Worm (Caenorhabditis elegans) whole organism, L1 larva: ENCODE measurements around the gene F37C4.5.

Source experiments
- C16A3.4 ChIP-seq: fragments of 150-350 bp; optimal IDR thresholded peaks from 2 replicates; lab custom pipeline; 2014; ENCODE audit warnings: missing biosample characterization, missing genetic modification characterization
- C34B4.2 ChIP-seq: sonication (generic microtip); optimal IDR thresholded peaks from 2 replicates; lab custom pipeline; 2017; ENCODE audit warnings: mild to moderate bottlenecking, missing genetic modification characterization, missing compliant biosample characterization
- Y116A8C.19 ChIP-seq: sonication (generic microtip); optimal IDR thresholded peaks from 2 replicates; lab custom pipeline; 2016; ENCODE audit warnings: missing compliant biosample characterization, missing genetic modification characterization, borderline replicate concordance
- aha-1 ChIP-seq: fragments of 150-350 bp; optimal IDR thresholded peaks from 2 replicates; lab custom pipeline; 2014; ENCODE audit warnings: missing biosample characterization, missing genetic modification characterization
- alr-1 ChIP-seq: fragments of 200-800 bp; sonication (Bioruptor generic); optimal IDR thresholded peaks from 2 replicates; lab custom pipeline; 2018; ENCODE audit warnings: borderline replicate concordance, mild to moderate bottlenecking, missing genetic modification characterization, missing compliant biosample characterization
- aly-2 ChIP-seq: fragments of 150-350 bp; optimal IDR thresholded peaks from 2 replicates; lab custom pipeline; 2014; ENCODE audit warnings: missing biosample characterization, missing genetic modification characterization
- ama-1 ChIP-seq: fragments of 150-350 bp; optimal IDR thresholded peaks from 2 replicates; lab custom pipeline; 2014
- ceh-90 ChIP-seq: sonication (generic microtip); optimal IDR thresholded peaks from 2 replicates; lab custom pipeline; 2016; ENCODE audit warnings: missing genetic modification characterization, missing compliant biosample characterization
- ces-1 ChIP-seq: fragments of 150-350 bp; optimal IDR thresholded peaks from 2 replicates; lab custom pipeline; 2014; ENCODE audit warnings: missing biosample characterization, missing genetic modification reagents, missing genetic modification characterization
- dsc-1 ChIP-seq: sonication (generic microtip); optimal IDR thresholded peaks from 2 replicates; lab custom pipeline; 2016; ENCODE audit warnings: mild to moderate bottlenecking, missing genetic modification characterization, missing compliant biosample characterization
- efl-1 ChIP-seq, 4 experiments: fragments of 150-350 bp; optimal IDR thresholded peaks in 3 of 4; peaks in 1 of 4; 1 replicate in 1 of 4; 2 replicates in 3 of 4; lab custom pipeline; 2014; ENCODE audit warnings: missing biosample characterization in 2 of 4, missing genetic modification characterization in 2 of 4, missing genetic modification reagents in 2 of 4
- efl-3 ChIP-seq: fragments of 200-800 bp; sonication (Bioruptor generic); optimal IDR thresholded peaks from 2 replicates; lab custom pipeline; 2018; ENCODE audit warnings: mild to moderate bottlenecking, missing genetic modification characterization, missing compliant biosample characterization
- elt-2 ChIP-seq: sonication (generic microtip); optimal IDR thresholded peaks from 2 replicates; lab custom pipeline; 2016; ENCODE audit warnings: missing genetic modification characterization, mild to moderate bottlenecking, inconsistent platforms, missing compliant biosample characterization, missing genetic modification reagents
- fkh-4 ChIP-seq: sonication (generic microtip); optimal IDR thresholded peaks from 2 replicates; lab custom pipeline; 2016; ENCODE audit warnings: missing compliant biosample characterization, missing genetic modification characterization, borderline replicate concordance
- hpl-2 ChIP-seq: fragments of 150-350 bp; optimal IDR thresholded peaks from 2 replicates; lab custom pipeline; 2014; ENCODE audit warnings: missing biosample characterization, missing genetic modification reagents, missing genetic modification characterization
- isw-1 ChIP-seq: fragments of 200-800 bp; sonication (Bioruptor generic); IDR thresholded peaks from 2 replicates; pipeline ENCODE4 v1.3.6; 2022; ENCODE audit warnings: missing genetic modification characterization, missing compliant biosample characterization
- jun-1 ChIP-seq: fragments of 150-350 bp; optimal IDR thresholded peaks from 2 replicates; lab custom pipeline; 2014; ENCODE audit warnings: missing biosample characterization, missing genetic modification reagents, missing genetic modification characterization
- lin-13 ChIP-seq: fragments of 150-350 bp; optimal IDR thresholded peaks from 2 replicates; lab custom pipeline; 2014; ENCODE audit warnings: missing biosample characterization, missing genetic modification reagents, missing genetic modification characterization
- lin-35 ChIP-seq, 2 experiments: fragments of 150-350 bp; optimal IDR thresholded peaks; 2 replicates each; lab custom pipeline; 2014; ENCODE audit warnings: missing biosample characterization in 2 of 2, missing genetic modification characterization in 2 of 2, missing genetic modification reagents in 2 of 2
- mdl-1 ChIP-seq, 2 experiments: fragments of 150-350 bp; optimal IDR thresholded peaks; 2 replicates each; lab custom pipeline; 2014 to 2017; ENCODE audit warnings: missing biosample characterization in 2 of 2, missing genetic modification characterization in 2 of 2, inconsistent platforms in 1 of 2
- mef-2 ChIP-seq: fragments of 150-350 bp; optimal IDR thresholded peaks from 2 replicates; lab custom pipeline; 2014; ENCODE audit warnings: missing biosample characterization, missing genetic modification characterization
- mep-1 ChIP-seq: fragments of 150-350 bp; optimal IDR thresholded peaks from 2 replicates; lab custom pipeline; 2014; ENCODE audit warnings: missing biosample characterization, missing genetic modification characterization
- nhr-19 ChIP-seq: fragments of 200-800 bp; sonication (Bioruptor generic); conservative IDR thresholded peaks from 2 replicates; pipeline ENCODE4 v1.3.6; 2022; ENCODE audit warnings: missing genetic modification characterization, missing compliant biosample characterization
- nhr-28 ChIP-seq: fragments of 150-350 bp; optimal IDR thresholded peaks from 2 replicates; lab custom pipeline; 2014; ENCODE audit warnings: missing biosample characterization, missing genetic modification characterization
- nhr-71 ChIP-seq: sonication (generic microtip); optimal IDR thresholded peaks from 2 replicates; lab custom pipeline; 2016; ENCODE audit warnings: mild to moderate bottlenecking, missing genetic modification characterization, moderate library complexity, missing compliant biosample characterization
- nhr-77 ChIP-seq: fragments of 150-350 bp; optimal IDR thresholded peaks from 2 replicates; lab custom pipeline; 2014; ENCODE audit warnings: missing biosample characterization, missing genetic modification characterization
- nhr-85 ChIP-seq: sonication (generic microtip); peaks from one replicate; lab custom pipeline; 2016; ENCODE audit warnings: missing genetic modification characterization, inconsistent platforms, missing compliant biosample characterization
- nhr-90 ChIP-seq: sonication (generic microtip); optimal IDR thresholded peaks from 2 replicates; lab custom pipeline; 2016; ENCODE audit warnings: mild to moderate bottlenecking, missing genetic modification characterization, missing compliant biosample characterization; ENCODE audit not compliant: poor library complexity
- pax-3 ChIP-seq: fragments of 200-800 bp; sonication (Bioruptor generic); optimal IDR thresholded peaks from 2 replicates; lab custom pipeline; 2018; ENCODE audit warnings: mild to moderate bottlenecking, missing genetic modification characterization, moderate library complexity, missing compliant biosample characterization
- skn-1 ChIP-seq: fragments of 150-350 bp; optimal IDR thresholded peaks from 2 replicates; lab custom pipeline; 2014; ENCODE audit warnings: missing biosample characterization, missing genetic modification characterization
- snu-23 ChIP-seq: sonication (generic microtip); optimal IDR thresholded peaks from 2 replicates; lab custom pipeline; 2016; ENCODE audit warnings: missing genetic modification characterization, missing compliant biosample characterization
- sup-37 ChIP-seq: fragments of 200-800 bp; sonication (Bioruptor generic); optimal IDR thresholded peaks from 2 replicates; lab custom pipeline; 2018; ENCODE audit warnings: mild to moderate bottlenecking, missing genetic modification characterization, missing compliant biosample characterization
- tbx-2 ChIP-seq: sonication (generic microtip); optimal IDR thresholded peaks from 2 replicates; lab custom pipeline; 2016; ENCODE audit warnings: missing genetic modification characterization, missing compliant biosample characterization
- tlp-1 ChIP-seq: fragments of 150-350 bp; optimal IDR thresholded peaks from 2 replicates; lab custom pipeline; 2014; ENCODE audit warnings: missing biosample characterization, missing genetic modification characterization
- unc-130 ChIP-seq: fragments of 150-350 bp; optimal IDR thresholded peaks from 2 replicates; lab custom pipeline; 2017; ENCODE audit warnings: missing biosample characterization, missing genetic modification characterization, inconsistent platforms
- unc-30 ChIP-seq: sonication (generic microtip); optimal IDR thresholded peaks from 2 replicates; lab custom pipeline; 2017; ENCODE audit warnings: missing biosample characterization, missing genetic modification characterization
- vab-15 ChIP-seq: sonication (generic microtip); optimal IDR thresholded peaks from 2 replicates; lab custom pipeline; 2017; ENCODE audit warnings: missing genotype, mild to moderate bottlenecking, missing genetic modification characterization, missing compliant biosample characterization
- xbp-1 ChIP-seq: sonication (generic microtip); optimal IDR thresholded peaks from 2 replicates; lab custom pipeline; 2016; ENCODE audit warnings: missing genetic modification characterization, missing compliant biosample characterization
- zag-1 ChIP-seq: fragments of 150-350 bp; optimal IDR thresholded peaks from 2 replicates; lab custom pipeline; 2014; ENCODE audit warnings: missing biosample characterization, missing genetic modification characterization
- ztf-4 ChIP-seq: fragments of 150-350 bp; optimal IDR thresholded peaks from 2 replicates; lab custom pipeline; 2014; ENCODE audit warnings: missing biosample characterization, missing genetic modification characterization

F37C4.5 gene

ce11 chrIV:3844004-3844403, 29.6 kb downstream of the F37C4.5 start:
- no peak for TF ChIP-seq efl-1 (optimal IDR thresholded peaks at IDR 0.05; lab: Kevin White, UChicago)
- peak in 1 of 2 experiments; percentile 87 for TF ChIP-seq efl-1 (GFP tag; optimal IDR thresholded peaks at IDR 0.05 in 1 of 2; lab: Kevin White, UChicago)
- TF ChIP-seq unc-30 = no peak
- TF ChIP-seq fkh-4 (tag; lab: Kevin White, UChicago) = peak; percentile 47
- TF ChIP-seq aly-2 = no peak
- no peak for TF ChIP-seq mef-2 (tag; lab: Kevin White, UChicago)
- TF ChIP-seq dsc-1 = peak; percentile 87

ce11 chrIV:3843019-3843527, 30.5 kb downstream of the F37C4.5 start:
- TF ChIP-seq efl-1 (optimal IDR thresholded peaks at IDR 0.05; lab: Kevin White, UChicago) (no peak), efl-1 (GFP tag; optimal IDR thresholded peaks at IDR 0.05 in 1 of 2; lab: Kevin White, UChicago) (peak in 1 of 2 experiments; percentile 8), tlp-1 (tag; lab: Kevin White, UChicago) (no peak)

- no peak for TF ChIP-seq efl-3
- no peak for TF ChIP-seq tbx-2 (tag; lab: Kevin White, UChicago)
- no peak for TF ChIP-seq pax-3 (tag; lab: Kevin White, UChicago)
- no peak for TF ChIP-seq tlp-1 (tag; lab: Kevin White, UChicago)
- no peak for TF ChIP-seq mep-1 (tag; lab: Kevin White, UChicago)
- no peak for TF ChIP-seq sup-37 (GFP tag; lab: Kevin White, UChicago)
- TF ChIP-seq C34B4.2 (tag; lab: Kevin White, UChicago) = no peak
- TF ChIP-seq Y116A8C.19 = no peak
- TF ChIP-seq vab-15 (tag; lab: Kevin White, UChicago) = no peak
Measured at ce11 chrIV:3841607-3842006, 32.0 kb downstream of the F37C4.5 start.

ce11 chrIV:3840480-3840879, 33.1 kb downstream of the F37C4.5 start:
- TF ChIP-seq vab-15 (tag; lab: Kevin White, UChicago) = no peak
- no peak for TF ChIP-seq C16A3.4 (tag; lab: Kevin White, UChicago)
- no peak for TF ChIP-seq elt-2
- no peak for TF ChIP-seq nhr-90 (tag; lab: Kevin White, UChicago)
- no peak for TF ChIP-seq mdl-1 (tag; optimal IDR thresholded peaks at IDR 0.05; lab: Kevin White, UChicago)

ce11 chrIV:3839420-3839819, 34.2 kb downstream of the F37C4.5 start, which contains the start of gene F28F9.2:
TSS of gene F28F9.2 (plus strand) at chrIV:3839720.
- TF ChIP-seq ceh-90 (tag; lab: Kevin White, UChicago) = no peak
- no peak for TF ChIP-seq nhr-77 (tag; lab: Kevin White, UChicago)
- TF ChIP-seq nhr-28 (tag; lab: Kevin White, UChicago) = no peak
- no peak for TF ChIP-seq ces-1 (GFP tag; lab: Kevin White, UChicago)
- TF ChIP-seq lin-13 = no peak
- TF ChIP-seq xbp-1 (tag; lab: Kevin White, UChicago) = no peak
- TF ChIP-seq unc-130 (tag; lab: Kevin White, UChicago) = no peak
- TF ChIP-seq alr-1 (tag; lab: Kevin White, UChicago) = no peak
- TF ChIP-seq, all 84 proteins: peak for 0

ce11 chrIV:3838687-3839086, 34.9 kb downstream of the F37C4.5 start:
- no peak for TF ChIP-seq aha-1 (tag; lab: Kevin White, UChicago)
- TF ChIP-seq ama-1 (lab: Kevin White, UChicago) = no peak
- no peak for TF ChIP-seq ceh-90 (tag; lab: Kevin White, UChicago)
- no peak for TF ChIP-seq nhr-19
- no peak for TF ChIP-seq hpl-2
- TF ChIP-seq unc-130 (tag; lab: Kevin White, UChicago) = no peak
- no peak for TF ChIP-seq efl-3
- no peak for TF ChIP-seq skn-1 (tag; lab: Kevin White, UChicago)
- no peak for TF ChIP-seq snu-23
- no peak for TF ChIP-seq dsc-1
- TF ChIP-seq nhr-85 (tag; lab: Kevin White, UChicago) = no peak
- TF ChIP-seq ztf-4 = no peak
- no peak for TF ChIP-seq jun-1
- no peak for TF ChIP-seq nhr-71 (tag; lab: Kevin White, UChicago)
- TF ChIP-seq isw-1 (GFP tag; lab: Robert Waterston, UW) = no peak
- TF ChIP-seq zag-1 (tag; lab: Kevin White, UChicago) = no peak
- no peak for TF ChIP-seq lin-35 (GFP tag; optimal IDR thresholded peaks at IDR 0.05; lab: Kevin White, UChicago)
- no peak for TF ChIP-seq nhr-90 (tag; lab: Kevin White, UChicago)
- TF ChIP-seq fkh-4 (tag; lab: Kevin White, UChicago) = no peak
